Fruit fly (Drosophila melanogaster): Measurements from ENCODE around the gene Eip63E.

The Eip63E gene

dm6 chr3L:3514020-3514419 lies 1.5 kb upstream of the Eip63E start (continued):
- TF ChIP-seq CG10669 (GFP tag; optimal IDR thresholded peaks at IDR 0.05) (peak; percentile 64), CG10631 (GFP tag; optimal IDR thresholded peaks at IDR 0.05) (peak; percentile 67), Hr38 (GFP tag; optimal IDR thresholded peaks at IDR 0.05) (no peak), net (GFP tag; optimal IDR thresholded peaks at IDR 0.05) (peak; percentile 27), dsx (GFP tag; optimal IDR thresholded peaks at IDR 0.05; ENCODE audit: poor library complexity, severe bottlenecking) (peak; percentile 74), CG6792 (GFP tag; optimal IDR thresholded peaks at IDR 0.05) (peak; percentile 77), Sox15 (GFP tag; optimal IDR thresholded peaks at IDR 0.05) (peak; percentile 40), CG32006 (GFP tag; optimal IDR thresholded peaks at IDR 0.05) (no peak), Ets21C (GFP tag; optimal IDR thresholded peaks at IDR 0.05) (peak; percentile 80), CG3919 (GFP tag; optimal IDR thresholded peaks at IDR 0.05) (peak; percentile 60), eg (GFP tag; IDR thresholded peaks at IDR 0.05) (no peak)

dm6 chr3L:3516485-3516884 lies 934 bp downstream of the Eip63E start:
- TF ChIP-seq acj6 (GFP tag; optimal IDR thresholded peaks at IDR 0.05) (no peak), topi (GFP tag; optimal IDR thresholded peaks at IDR 0.05) (no peak), CG10669 (GFP tag; optimal IDR thresholded peaks at IDR 0.05) (no peak), Hr39 (GFP tag; optimal IDR thresholded peaks at IDR 0.05) (no peak), CG1621 (tag; optimal IDR thresholded peaks at IDR 0.05) (no peak), CG3032 (tag; optimal IDR thresholded peaks at IDR 0.05) (no peak)

- TF ChIP-seq Eip78C (GFP tag): peak; percentile 97
- TF ChIP-seq cyc (GFP tag; optimal IDR thresholded peaks at IDR 0.05): peak; percentile 94
- peak; percentile 95 for TF ChIP-seq Met (GFP tag; optimal IDR thresholded peaks at IDR 0.05)
- peak; percentile 84 for TF ChIP-seq CG7368 (GFP tag; optimal IDR thresholded peaks at IDR 0.05)
- TF ChIP-seq CG6792 (GFP tag; optimal IDR thresholded peaks at IDR 0.05): peak; percentile 94
- TF ChIP-seq CG3919 (GFP tag; optimal IDR thresholded peaks at IDR 0.05): peak; percentile 92
- TF ChIP-seq dac (GFP tag; optimal IDR thresholded peaks at IDR 0.05): peak; percentile 67
- TF ChIP-seq CG11294 (GFP tag; IDR thresholded peaks at IDR 0.05): peak; percentile 79
- TF ChIP-seq Hr4 (GFP tag; optimal IDR thresholded peaks at IDR 0.05): peak; percentile 91
- TF ChIP-seq salr (GFP tag; optimal IDR thresholded peaks at IDR 0.05): peak; percentile 64 to 80
- TF ChIP-seq CG8632 (GFP tag; optimal IDR thresholded peaks at IDR 0.05): peak; percentile 88
- TF ChIP-seq achi (GFP tag; optimal IDR thresholded peaks at IDR 0.05): peak; percentile 91
- peak; percentile 92 for TF ChIP-seq OdsH (GFP tag; optimal IDR thresholded peaks at IDR 0.05)
- peak; percentile 92 for TF ChIP-seq topi (GFP tag; optimal IDR thresholded peaks at IDR 0.05)
- TF ChIP-seq acj6 (GFP tag; optimal IDR thresholded peaks at IDR 0.05): peak; percentile 91
- peak; percentile 90 for TF ChIP-seq Eip75B (GFP tag; optimal IDR thresholded peaks at IDR 0.05)
- TF ChIP-seq svp (GFP tag): peak; percentile 99
- TF ChIP-seq CG34406 (GFP tag; optimal IDR thresholded peaks at IDR 0.05): peak; percentile 88
- TF ChIP-seq CG6276 (GFP tag; optimal IDR thresholded peaks at IDR 0.05): peak; percentile 85
- TF ChIP-seq Smox (GFP tag; optimal IDR thresholded peaks at IDR 0.05): peak; percentile 91
- TF ChIP-seq Sox102F (GFP tag; optimal IDR thresholded peaks at IDR 0.05): peak; percentile 94
- peak; percentile 79 for TF ChIP-seq Lpt (GFP tag; optimal IDR thresholded peaks at IDR 0.05)
- TF ChIP-seq CG3032 (tag; optimal IDR thresholded peaks at IDR 0.05): peak; percentile 68
- TF ChIP-seq fkh (GFP tag; optimal IDR thresholded peaks at IDR 0.05): peak; percentile 57
- TF ChIP-seq CG6808 (GFP tag; optimal IDR thresholded peaks at IDR 0.05): peak; percentile 72
- TF ChIP-seq Ets96B (tag; optimal IDR thresholded peaks at IDR 0.05): peak; percentile 80
- TF ChIP-seq CG6854 (GFP tag; optimal IDR thresholded peaks at IDR 0.05): peak; percentile 76
- peak; percentile 61 for TF ChIP-seq Hr38 (GFP tag; optimal IDR thresholded peaks at IDR 0.05)
- TF ChIP-seq esn (GFP tag; optimal IDR thresholded peaks at IDR 0.05): peak; percentile 95
- TF ChIP-seq CG16779 (tag; optimal IDR thresholded peaks at IDR 0.05): peak; percentile 78
- TF ChIP-seq CG9139 (GFP tag; optimal IDR thresholded peaks at IDR 0.05): peak; percentile 39
- TF ChIP-seq Gug (GFP tag; IDR thresholded peaks at IDR 0.05): peak; percentile 93
- TF ChIP-seq Sox14 (GFP tag; optimal IDR thresholded peaks at IDR 0.05): peak; percentile 92
- TF ChIP-seq eg (GFP tag; IDR thresholded peaks at IDR 0.05): peak; percentile 94
- peak; percentile 94 for TF ChIP-seq lz (GFP tag; optimal IDR thresholded peaks at IDR 0.05)
- TF ChIP-seq CG4318 (GFP tag; optimal IDR thresholded peaks at IDR 0.05): peak; percentile 66
- peak; percentile 70 for TF ChIP-seq Blimp-1 (GFP tag; optimal IDR thresholded peaks at IDR 0.05)
- peak; percentile 92 for TF ChIP-seq Ets21C (GFP tag; optimal IDR thresholded peaks at IDR 0.05)
- TF ChIP-seq dsx (GFP tag; optimal IDR thresholded peaks at IDR 0.05; ENCODE audit: poor library complexity, severe bottlenecking): peak; percentile 84
- TF ChIP-seq fd85E (GFP tag; optimal IDR thresholded peaks at IDR 0.05): peak; percentile 68
- peak; percentile 91 for TF ChIP-seq Sox15 (GFP tag; optimal IDR thresholded peaks at IDR 0.05)
These were observed 2.3 kb downstream of the Eip63E start for dm6 chr3L:3517894-3518293.

Measured in whole organism, prepupa.